Fruit fly (Drosophila melanogaster) whole organism, adult: ENCODE data around the gene CG17681.

Source experiments
- CG12768 ChIP-seq: fragments of 200-800 bp; sonication (Bioruptor generic); optimal IDR thresholded peaks from 2 replicates; lab custom pipeline; 2017; ENCODE audit warnings: missing biosample characterization, missing genetic modification characterization, mild to moderate bottlenecking, moderate library complexity, missing genetic modification reagents
- CG14711 ChIP-seq: fragments of 200-800 bp; sonication (Bioruptor generic); optimal IDR thresholded peaks from 2 replicates; lab custom pipeline; 2018; ENCODE audit warnings: missing biosample characterization, mild to moderate bottlenecking, missing genetic modification characterization, moderate library complexity
- CG1620 ChIP-seq: fragments of 200-800 bp; sonication (Bioruptor generic); optimal IDR thresholded peaks from 2 replicates; lab custom pipeline; 2016; ENCODE audit warnings: missing biosample characterization, missing genetic modification characterization
- CG33017 ChIP-seq: fragments of 200-800 bp; sonication (Bioruptor generic); optimal IDR thresholded peaks from 2 replicates; lab custom pipeline; 2018; ENCODE audit warnings: missing biosample characterization, mild to moderate bottlenecking, missing genetic modification characterization, moderate library complexity
- Crg-1 ChIP-seq: fragments of 200-800 bp; sonication (Bioruptor generic); optimal IDR thresholded peaks from 2 replicates; lab custom pipeline; 2016; ENCODE audit warnings: missing biosample characterization, missing genetic modification characterization
- bab1 ChIP-seq: fragments of 200-800 bp; sonication (Bioruptor generic); optimal IDR thresholded peaks from 3 replicates; lab custom pipeline; 2019; ENCODE audit warnings: missing biosample characterization, mild to moderate bottlenecking, missing genetic modification characterization, moderate library complexity
- cnc ChIP-seq, 2 experiments: fragments of >200 bp; optimal IDR thresholded peaks; 2 replicates each; lab custom pipeline; 2017
- kay ChIP-seq: fragments of 200-800 bp; sonication (Bioruptor generic); peaks from one replicate; lab custom pipeline; 2016; ENCODE audit warnings: missing biosample characterization, missing genetic modification characterization, borderline replicate concordance
- ovo ChIP-seq: fragments of 200-800 bp; sonication (Bioruptor generic); optimal IDR thresholded peaks from 2 replicates; lab custom pipeline; 2016; ENCODE audit warnings: missing biosample characterization, missing genetic modification characterization
- toe ChIP-seq: fragments of 200-800 bp; sonication (Bioruptor generic); optimal IDR thresholded peaks from 2 replicates; lab custom pipeline; 2016; ENCODE audit warnings: missing biosample characterization, missing genetic modification characterization

DNA sequence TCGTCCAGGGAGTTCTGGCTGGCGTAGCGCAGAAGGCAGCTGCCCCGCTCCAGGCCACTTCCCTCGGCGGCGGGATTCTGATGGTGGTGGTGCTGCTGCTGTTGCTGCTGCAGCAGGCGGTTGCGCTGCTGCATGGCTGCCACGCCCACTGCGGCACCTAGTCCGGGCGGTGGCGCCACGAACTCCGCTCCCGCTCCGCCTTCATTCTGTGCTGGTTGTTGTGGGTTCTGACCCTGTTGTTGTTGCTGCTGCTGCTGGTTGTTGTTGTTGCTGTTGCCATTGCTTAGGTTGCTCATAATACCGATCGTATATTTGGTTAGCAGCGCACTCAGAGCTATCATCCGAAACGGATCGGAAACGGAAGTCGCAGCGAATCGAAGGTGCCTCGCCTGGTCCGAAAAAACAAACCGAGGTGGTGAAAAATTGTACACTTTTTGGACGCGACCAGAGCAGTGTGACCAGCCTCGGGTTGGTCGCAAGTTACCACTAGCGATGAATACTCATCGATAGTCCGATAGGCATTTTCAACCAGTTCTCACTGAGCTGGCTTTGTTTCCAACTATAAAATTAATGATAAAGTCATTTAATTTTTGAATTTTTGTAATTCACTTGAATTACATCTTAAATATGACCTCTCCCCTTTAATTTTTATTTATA, 15.2 kb upstream of the CG17681 start, which contains the start of gene kel:
- TF ChIP-seq Crg-1 (GFP tag; lab: Kevin White, UChicago) (no peak), kay (GFP tag; lab: Kevin White, UChicago) (no peak), CG33017 (tag; lab: Kevin White, UChicago) (peak; percentile 28), ovo (no peak), toe (GFP tag; lab: Kevin White, UChicago) (no peak), CG14711 (tag; lab: Kevin White, UChicago) (peak; percentile 22), bab1 (peak; percentile 63), cnc (optimal IDR thresholded peaks at IDR 0.05; lab: Kevin White, UChicago) (no peak), CG1620 (GFP tag; lab: Kevin White, UChicago) (no peak), CG12768 (GFP tag; lab: Kevin White, UChicago) (peak; percentile 28)
